Worm (Caenorhabditis elegans) whole organism, L2 larva: Measurements from ENCODE around the gene ZK228.13.
A peak's percentile ranks its signal among the peaks of the same experiment; 100 is the strongest.

Experiments
- C34F6.9 ChIP-seq: fragments of 150-350 bp; optimal IDR thresholded peaks from 2 replicates; lab custom pipeline; 2014; ENCODE audit warnings: missing biosample characterization, missing genetic modification characterization
- F13H6.1 ChIP-seq: sonication (generic microtip); optimal IDR thresholded peaks from 2 replicates; lab custom pipeline; 2016; ENCODE audit warnings: missing genetic modification characterization, missing compliant biosample characterization
- R02D3.7 ChIP-seq: fragments of 150-350 bp; optimal IDR thresholded peaks from 2 replicates; lab custom pipeline; 2014; ENCODE audit warnings: missing biosample characterization, missing genetic modification characterization
- Y55F3AM.14 ChIP-seq: fragments of 200-800 bp; sonication (Bioruptor generic); optimal IDR thresholded peaks from 2 replicates; lab custom pipeline; 2018; ENCODE audit warnings: mild to moderate bottlenecking, missing genetic modification characterization, missing compliant biosample characterization
- ZK546.5 ChIP-seq: sonication (generic microtip); optimal IDR thresholded peaks from 2 replicates; lab custom pipeline; 2017; ENCODE audit warnings: missing biosample characterization, missing genetic modification characterization
- alr-1 ChIP-seq: fragments of 150-350 bp; optimal IDR thresholded peaks from 2 replicates; lab custom pipeline; 2014; ENCODE audit warnings: missing biosample characterization, missing genetic modification characterization
- aly-2 ChIP-seq: fragments of 150-350 bp; optimal IDR thresholded peaks from 2 replicates; lab custom pipeline; 2014; ENCODE audit warnings: missing biosample characterization, missing genetic modification characterization
- ama-1 ChIP-seq: fragments of 150-350 bp; optimal IDR thresholded peaks from 2 replicates; lab custom pipeline; 2018; ENCODE audit warnings: inconsistent platforms
- blmp-1 ChIP-seq: sonication (generic microtip); optimal IDR thresholded peaks from 2 replicates; lab custom pipeline; 2017; ENCODE audit warnings: missing genetic modification characterization, mild to moderate bottlenecking, missing compliant biosample characterization, antibody characterized with exemption, moderate library complexity; ENCODE audit not compliant: insufficient read depth
- ceh-16 ChIP-seq: fragments of 150-350 bp; optimal IDR thresholded peaks from 2 replicates; lab custom pipeline; 2014; ENCODE audit warnings: missing biosample characterization, missing genetic modification characterization
- ceh-82 ChIP-seq: fragments of 150-350 bp; optimal IDR thresholded peaks from 2 replicates; lab custom pipeline; 2014; ENCODE audit warnings: missing biosample characterization, missing genetic modification characterization
- crh-2 ChIP-seq: sonication (generic microtip); optimal IDR thresholded peaks from 2 replicates; lab custom pipeline; 2017; ENCODE audit warnings: missing biosample characterization, missing genetic modification characterization
- dmd-4 ChIP-seq: sonication (generic microtip); optimal IDR thresholded peaks from 2 replicates; lab custom pipeline; 2017; ENCODE audit warnings: missing biosample characterization, missing genetic modification characterization
- egl-27 ChIP-seq: sonication (generic microtip); optimal IDR thresholded peaks from 3 replicates; lab custom pipeline; 2017; ENCODE audit warnings: missing biosample characterization, missing genetic modification reagents, missing genetic modification characterization
- elt-1 ChIP-seq: fragments of 150-350 bp; optimal IDR thresholded peaks from 2 replicates; lab custom pipeline; 2014; ENCODE audit warnings: missing biosample characterization, missing genetic modification characterization
- elt-3 ChIP-seq: sonication (generic microtip); optimal IDR thresholded peaks from 2 replicates; lab custom pipeline; 2017; ENCODE audit warnings: missing biosample characterization, missing genetic modification characterization
- fos-1 ChIP-seq: fragments of 150-350 bp; optimal IDR thresholded peaks from 2 replicates; lab custom pipeline; 2014; ENCODE audit warnings: missing biosample characterization, missing genetic modification characterization
- gmeb-1 ChIP-seq: fragments of 150-350 bp; optimal IDR thresholded peaks from 2 replicates; lab custom pipeline; 2014; ENCODE audit warnings: missing biosample characterization, missing genetic modification characterization
- lin-11 ChIP-seq: fragments of 150-350 bp; sonication (generic microtip); optimal IDR thresholded peaks from 2 replicates; lab custom pipeline; 2014; ENCODE audit warnings: missing biosample characterization, missing genetic modification characterization, inconsistent platforms, mixed read lengths
- lin-39 ChIP-seq: fragments of 150-350 bp; optimal IDR thresholded peaks from 2 replicates; lab custom pipeline; 2014; ENCODE audit warnings: missing biosample characterization, missing genetic modification reagents, missing genetic modification characterization
- lsy-2 ChIP-seq, 2 experiments: fragments of 150-350 bp in 1 of 2; sonication (generic microtip) in 1 of 2; optimal IDR thresholded peaks; 2 replicates each; lab custom pipeline; 2014 to 2017; ENCODE audit warnings: missing biosample characterization in 2 of 2, missing genetic modification characterization in 2 of 2
- mab-5 ChIP-seq: fragments of 150-350 bp; optimal IDR thresholded peaks from 2 replicates; lab custom pipeline; 2014; ENCODE audit warnings: missing biosample characterization, missing genetic modification characterization
- mbf-1 ChIP-seq: sonication (generic microtip); optimal IDR thresholded peaks from 2 replicates; lab custom pipeline; 2017; ENCODE audit warnings: missing biosample characterization, missing genetic modification characterization
- mdl-1 ChIP-seq, 2 experiments: fragments of 150-350 bp in 1 of 2; sonication (generic microtip) in 1 of 2; optimal IDR thresholded peaks; 2 replicates each; lab custom pipeline; 2017; ENCODE audit warnings: missing biosample characterization in 2 of 2, missing genetic modification characterization in 2 of 2
- nhr-10 ChIP-seq: sonication (generic microtip); optimal IDR thresholded peaks from 2 replicates; lab custom pipeline; 2017; ENCODE audit warnings: missing biosample characterization, missing genetic modification characterization
- nhr-11 ChIP-seq: fragments of 150-350 bp; optimal IDR thresholded peaks from 2 replicates; lab custom pipeline; 2014; ENCODE audit warnings: missing biosample characterization, missing genetic modification characterization
- nhr-12 ChIP-seq: fragments of 150-350 bp; optimal IDR thresholded peaks from 2 replicates; lab custom pipeline; 2014; ENCODE audit warnings: missing biosample characterization, missing genetic modification characterization
- nhr-129 ChIP-seq: fragments of 150-350 bp; optimal IDR thresholded peaks from 2 replicates; lab custom pipeline; 2014; ENCODE audit warnings: missing biosample characterization, missing genetic modification characterization
- nhr-21 ChIP-seq: fragments of 150-350 bp; optimal IDR thresholded peaks from 2 replicates; lab custom pipeline; 2014; ENCODE audit warnings: missing biosample characterization, missing genetic modification characterization
- nhr-23 ChIP-seq: fragments of 150-350 bp; optimal IDR thresholded peaks from 2 replicates; lab custom pipeline; 2014; ENCODE audit warnings: missing biosample characterization, missing genetic modification reagents, missing genetic modification characterization
- nhr-237 ChIP-seq: fragments of 150-350 bp; optimal IDR thresholded peaks from 2 replicates; lab custom pipeline; 2014; ENCODE audit warnings: missing biosample characterization, missing genetic modification characterization
- nhr-25 ChIP-seq: fragments of 150-350 bp; sonication (generic microtip); optimal IDR thresholded peaks from 3 replicates; lab custom pipeline; 2014; ENCODE audit warnings: missing biosample characterization, missing genetic modification characterization
- nhr-6 ChIP-seq: fragments of 150-350 bp; optimal IDR thresholded peaks from 2 replicates; lab custom pipeline; 2014; ENCODE audit warnings: missing biosample characterization, missing genetic modification characterization
- nhr-77 ChIP-seq: fragments of 150-350 bp; optimal IDR thresholded peaks from 2 replicates; lab custom pipeline; 2014; ENCODE audit warnings: missing biosample characterization, missing genetic modification characterization
- peb-1 ChIP-seq: fragments of 150-350 bp; optimal IDR thresholded peaks from 2 replicates; lab custom pipeline; 2014; ENCODE audit warnings: missing biosample characterization, missing genetic modification characterization
- sem-4 ChIP-seq: fragments of 150-350 bp; optimal IDR thresholded peaks from 2 replicates; lab custom pipeline; 2014; ENCODE audit warnings: missing biosample characterization, missing genetic modification reagents, missing genetic modification characterization
- skn-1 ChIP-seq: sonication (generic microtip); optimal IDR thresholded peaks from 2 replicates; lab custom pipeline; 2017; ENCODE audit warnings: missing biosample characterization, missing genetic modification characterization
- sma-3 ChIP-seq: sonication (generic microtip); optimal IDR thresholded peaks from 2 replicates; lab custom pipeline; 2016; ENCODE audit warnings: missing genetic modification reagents, missing genetic modification characterization, missing compliant biosample characterization
- sma-9 ChIP-seq, 2 experiments: fragments of 150-350 bp in 1 of 2; sonication (generic microtip) in 1 of 2; optimal IDR thresholded peaks; 2 replicates each; lab custom pipeline; 2014 to 2016; ENCODE audit warnings: missing genetic modification characterization in 2 of 2, mild to moderate bottlenecking in 1 of 2, missing biosample characterization in 1 of 2, missing compliant biosample characterization in 1 of 2, missing genetic modification reagents in 1 of 2, moderate library complexity in 1 of 2
- snpc-4 ChIP-seq: fragments of 150-350 bp; optimal IDR thresholded peaks from 2 replicates; lab custom pipeline; 2014; ENCODE audit warnings: missing biosample characterization, missing genetic modification characterization
- unc-39 ChIP-seq: fragments of 150-350 bp; optimal IDR thresholded peaks from 2 replicates; lab custom pipeline; 2014; ENCODE audit warnings: missing biosample characterization, missing genetic modification characterization
- unc-55 ChIP-seq: fragments of 150-350 bp; sonication (generic microtip); optimal IDR thresholded peaks from 3 replicates; lab custom pipeline; 2014; ENCODE audit warnings: missing biosample characterization, missing genetic modification reagents, missing genetic modification characterization
- unc-62 ChIP-seq: fragments of 150-350 bp; optimal IDR thresholded peaks from 2 replicates; lab custom pipeline; 2014; ENCODE audit warnings: missing biosample characterization, missing genetic modification reagents, missing genetic modification characterization
- zag-1 ChIP-seq: fragments of 150-350 bp; optimal IDR thresholded peaks from 2 replicates; lab custom pipeline; 2014; ENCODE audit warnings: missing biosample characterization, missing genetic modification characterization
- ztf-1 ChIP-seq: fragments of 200-800 bp; sonication (Bioruptor generic); conservative IDR thresholded peaks from 2 replicates; pipeline ENCODE4 v1.3.6; 2022; ENCODE audit warnings: missing genetic modification characterization, missing compliant biosample characterization
- ztf-11 ChIP-seq: sonication (generic microtip); optimal IDR thresholded peaks from 2 replicates; lab custom pipeline; 2017; ENCODE audit warnings: missing biosample characterization, missing genetic modification characterization
- ztf-4 ChIP-seq: fragments of 150-350 bp; optimal IDR thresholded peaks from 2 replicates; lab custom pipeline; 2014; ENCODE audit warnings: missing biosample characterization, missing genetic modification characterization

The ZK228.13 gene

DNA sequence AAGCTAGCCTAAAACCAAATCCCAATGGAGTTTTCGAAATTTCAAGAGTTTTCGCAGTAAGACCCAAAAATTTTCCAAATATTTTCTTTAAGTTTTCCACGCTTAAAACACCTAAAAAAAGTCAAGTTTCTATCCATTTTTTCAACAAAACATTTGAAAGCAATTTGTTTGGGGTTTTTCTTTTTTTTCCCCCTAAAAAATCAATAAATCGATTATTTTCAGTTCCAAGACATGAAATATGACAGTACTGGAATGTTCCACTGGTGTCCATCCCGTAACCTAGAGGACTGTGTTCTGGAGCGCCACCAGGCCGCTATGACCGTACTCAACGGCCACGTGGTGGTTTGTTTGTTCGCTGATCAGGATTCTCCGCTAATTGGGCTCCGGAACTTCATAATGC, 36.6 kb upstream of the ZK228.13 start:
- no peak for TF ChIP-seq unc-39
- no peak for TF ChIP-seq unc-62 (GFP tag; lab: Kevin White, UChicago)
- TF ChIP-seq lin-11 (tag; lab: Kevin White, UChicago) = no peak
- TF ChIP-seq C34F6.9 (tag; lab: Kevin White, UChicago) = no peak
- TF ChIP-seq nhr-77 (tag; lab: Kevin White, UChicago) = no peak
- no peak for TF ChIP-seq mab-5
- no peak for TF ChIP-seq blmp-1 (tag; lab: Kevin White, UChicago)
- no peak for TF ChIP-seq sma-3
- TF ChIP-seq lsy-2 (tag; optimal IDR thresholded peaks at IDR 0.05; lab: Kevin White, UChicago) = no peak
- TF ChIP-seq gmeb-1 = no peak
- TF ChIP-seq nhr-6 (tag; lab: Kevin White, UChicago) = no peak
- no peak for TF ChIP-seq unc-55 (GFP tag; lab: Kevin White, UChicago)
- no peak for TF ChIP-seq elt-3 (tag; lab: Kevin White, UChicago)
- no peak for TF ChIP-seq mdl-1 (tag; optimal IDR thresholded peaks at IDR 0.05; lab: Kevin White, UChicago)
- TF ChIP-seq ztf-4 = no peak
- no peak for TF ChIP-seq nhr-23 (tag; lab: Kevin White, UChicago)

DNA sequence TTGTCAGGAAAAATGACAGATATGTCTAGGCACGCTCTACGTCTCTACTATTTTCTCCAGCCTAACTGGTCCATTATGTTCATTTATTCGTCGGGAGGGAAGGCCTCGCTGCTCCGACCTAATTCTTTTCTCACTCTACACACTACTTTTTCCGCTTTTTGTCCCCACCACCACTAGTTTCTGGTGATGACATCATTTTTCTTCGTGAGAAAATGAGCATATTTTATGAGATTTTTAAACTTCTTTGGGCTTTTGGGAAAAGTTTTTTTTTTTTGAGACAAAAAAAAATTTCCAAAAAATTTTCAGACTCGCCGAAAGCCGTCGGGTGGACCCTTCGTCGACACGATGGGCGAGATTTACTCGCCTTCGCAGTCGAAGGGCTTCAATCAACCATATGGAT, 24.0 kb upstream of the ZK228.13 start, which contains the start of gene slo-1:
Gene slo-1, plus strand, starts transcription at position 301 of the 400 bp plus-strand sequence.
- TF ChIP-seq nhr-11 (tag; lab: Kevin White, UChicago) = no peak

DNA sequence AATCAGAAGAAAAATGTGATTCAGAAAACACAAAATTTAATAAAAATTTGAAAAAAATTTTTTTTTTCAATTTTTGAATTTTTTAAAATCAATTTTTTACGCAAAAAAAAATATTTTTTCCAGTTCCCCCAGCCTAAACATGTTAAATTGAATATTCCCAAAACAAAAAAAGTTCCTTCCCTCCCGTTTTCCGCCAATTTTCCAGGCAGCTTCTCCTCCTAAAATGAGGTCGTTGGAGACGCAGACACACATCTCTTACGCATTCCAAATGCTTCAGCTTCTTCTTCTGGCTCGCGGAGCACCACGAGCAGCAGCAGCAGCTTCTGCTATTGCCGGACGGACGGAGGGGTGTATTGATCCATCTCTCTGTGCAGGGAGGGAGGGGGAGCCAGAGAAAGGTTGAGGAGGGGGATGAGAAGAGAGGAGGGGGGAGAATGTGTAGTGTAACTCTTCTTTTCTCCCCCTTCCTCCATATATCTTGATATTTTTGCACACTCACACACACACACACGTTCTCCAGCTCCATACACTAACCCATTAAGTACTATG, 22.4 kb upstream of the ZK228.13 start:
- TF ChIP-seq nhr-10 (tag; lab: Kevin White, UChicago) (no peak), peb-1 (tag; lab: Kevin White, UChicago) (no peak), nhr-6 (tag; lab: Kevin White, UChicago) (no peak), lin-39 (tag; lab: Kevin White, UChicago) (no peak), lsy-2 (tag; optimal IDR thresholded peaks at IDR 0.05; lab: Kevin White, UChicago) (peak in 1 of 2 experiments; percentile 64), egl-27 (tag; lab: Kevin White, UChicago) (no peak), crh-2 (tag; lab: Kevin White, UChicago) (no peak), snpc-4 (tag; lab: Kevin White, UChicago) (peak; percentile 62), nhr-77 (tag; lab: Kevin White, UChicago) (no peak), nhr-237 (no peak), unc-62 (GFP tag; lab: Kevin White, UChicago) (no peak), aly-2 (tag; lab: Kevin White, UChicago) (no peak), gmeb-1 (no peak), unc-39 (peak; percentile 31), ztf-4 (no peak), ZK546.5 (tag; lab: Kevin White, UChicago) (no peak), nhr-11 (tag; lab: Kevin White, UChicago) (no peak), mab-5 (no peak), nhr-129 (tag; lab: Kevin White, UChicago) (peak; percentile 52), mbf-1 (no peak), skn-1 (tag; lab: Kevin White, UChicago) (no peak), sma-3 (no peak), unc-55 (GFP tag; lab: Kevin White, UChicago) (peak; percentile 76), nhr-12 (no peak), fos-1 (no peak), ama-1 (no peak), C34F6.9 (tag; lab: Kevin White, UChicago) (peak; percentile 69), ztf-11 (tag; lab: Kevin White, UChicago) (no peak), dmd-4 (tag; lab: Kevin White, UChicago) (no peak), nhr-21 (tag; lab: Kevin White, UChicago) (no peak), Y55F3AM.14 (GFP tag; lab: Kevin White, UChicago) (no peak), nhr-23 (tag; lab: Kevin White, UChicago) (no peak), sma-9 (GFP tag; optimal IDR thresholded peaks at IDR 0.05; lab: Kevin White, UChicago) (no peak), sma-9 (tag; optimal IDR thresholded peaks at IDR 0.05; lab: Kevin White, UChicago) (no peak), F13H6.1 (tag; lab: Kevin White, UChicago) (peak; percentile 6), sem-4 (no peak), mdl-1 (tag; optimal IDR thresholded peaks at IDR 0.05; lab: Kevin White, UChicago) (peak in 1 of 2 experiments; percentile 55), lin-11 (tag; lab: Kevin White, UChicago) (no peak), ztf-1 (no peak), blmp-1 (tag; lab: Kevin White, UChicago) (no peak), nhr-25 (tag; lab: Kevin White, UChicago) (no peak), elt-1 (tag; lab: Kevin White, UChicago) (no peak), ceh-82 (tag; lab: Kevin White, UChicago) (no peak), elt-3 (tag; lab: Kevin White, UChicago) (no peak), zag-1 (tag; lab: Kevin White, UChicago) (peak; percentile 67), ceh-16 (tag; lab: Kevin White, UChicago) (no peak), alr-1 (tag; lab: Kevin White, UChicago) (no peak), R02D3.7 (tag; lab: Kevin White, UChicago) (no peak)
